Worm (Caenorhabditis elegans) whole organism, young adult: ENCODE data around the gene hsb-1.

Experiments used
- cebp-1 ChIP-seq, 2 experiments: fragments of 200-800 bp in 1 of 2; sonication (Bioruptor generic) in 1 of 2; sonication (generic microtip) in 1 of 2; IDR thresholded peaks in 1 of 2; optimal IDR thresholded peaks in 1 of 2; 2 replicates each; pipeline versions ENCODE4 v1.3.6 to Lab custom; 2017 to 2022; ENCODE audit warnings: missing compliant biosample characterization in 2 of 2, missing genetic modification characterization in 2 of 2, mild to moderate bottlenecking in 1 of 2, missing genetic modification reagents in 1 of 2, moderate library complexity in 1 of 2
- efl-1 ChIP-seq: fragments of 150-350 bp; optimal IDR thresholded peaks from 2 replicates; lab custom pipeline; 2014; ENCODE audit warnings: missing biosample characterization, missing genetic modification reagents, missing genetic modification characterization
- madf-6 ChIP-seq: fragments of 200-800 bp; sonication (Bioruptor generic); IDR thresholded peaks from 2 replicates; pipeline ENCODE4 v1.3.6; 2022; ENCODE audit warnings: missing genetic modification reagents, missing genetic modification characterization, missing compliant biosample characterization
- snpc-4 ChIP-seq, 5 experiments: fragments of 150-350 bp in 1 of 5; sonication (generic microtip) in 4 of 5; optimal IDR thresholded peaks; 2 replicates each; lab custom pipeline; 2014 to 2018; ENCODE audit warnings: missing genetic modification characterization in 5 of 5, missing biosample characterization in 3 of 5, antibody characterized with exemption in 2 of 5, mild to moderate bottlenecking in 2 of 5, missing compliant biosample characterization in 2 of 5, missing genotype in 2 of 5, moderate library complexity in 2 of 5, missing genetic modification reagents in 1 of 5

ce11 chrIV:12536358-12536757 lies 30.7 kb downstream of the hsb-1 start:
- TF ChIP-seq efl-1 (no peak), madf-6 (GFP tag; lab: Robert Waterston, UW) (no peak), snpc-4 (GFP tag; optimal IDR thresholded peaks at IDR 0.05; lab: Kevin White, UChicago) (no peak), snpc-4 (tag; optimal IDR thresholded peaks at IDR 0.05; lab: Kevin White, UChicago) (no peak), cebp-1 (GFP tag; IDR thresholded peaks at IDR 0.05; lab: Robert Waterston, UW) (no peak), cebp-1 (tag; optimal IDR thresholded peaks at IDR 0.05; lab: Kevin White, UChicago) (no peak)
